Worm (Caenorhabditis elegans): Measurements from ENCODE around the gene paml-1.

The paml-1 gene

DNA sequence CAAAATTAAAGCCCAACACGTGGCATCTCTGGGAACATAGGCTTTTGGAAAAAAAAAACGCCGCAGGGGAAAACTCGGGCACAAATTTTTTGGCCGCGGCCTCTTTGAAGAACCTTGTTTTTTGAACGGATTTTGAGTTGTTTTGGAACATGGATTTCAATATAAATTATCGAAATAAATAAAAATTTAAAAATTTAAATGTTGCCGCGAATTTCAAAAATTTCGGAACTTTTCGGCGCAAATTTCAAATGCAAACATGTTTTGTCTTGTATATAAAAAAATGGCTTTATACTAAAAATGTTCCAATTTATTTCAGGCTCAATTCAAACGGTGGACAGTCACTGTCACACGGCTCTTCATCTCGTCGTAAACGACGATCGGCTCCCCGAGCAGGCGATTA is 10.1 kb upstream of the paml-1 start:
- no peak for TF ChIP-seq sma-9 (GFP tag; optimal IDR thresholded peaks at IDR 0.05)
- TF ChIP-seq sma-9 (tag; optimal IDR thresholded peaks at IDR 0.05): no peak
- TF ChIP-seq nhr-23 (tag; optimal IDR thresholded peaks at IDR 0.05): no peak
- TF ChIP-seq nhr-12 (tag; optimal IDR thresholded peaks at IDR 0.05): no peak
- no peak for TF ChIP-seq ztf-1 (GFP tag; conservative IDR thresholded peaks at IDR 0.05)
- TF ChIP-seq nhr-11 (tag; optimal IDR thresholded peaks at IDR 0.05): no peak
- no peak for TF ChIP-seq sma-3 (GFP tag; optimal IDR thresholded peaks at IDR 0.05)
- no peak for TF ChIP-seq lin-11 (tag; optimal IDR thresholded peaks at IDR 0.05)
- TF ChIP-seq Y55F3AM.14 (GFP tag; optimal IDR thresholded peaks at IDR 0.05): no peak
- no peak for TF ChIP-seq R02D3.7 (tag; optimal IDR thresholded peaks at IDR 0.05)
- TF ChIP-seq nhr-129 (tag; optimal IDR thresholded peaks at IDR 0.05): no peak
- TF ChIP-seq elt-1 (tag; optimal IDR thresholded peaks at IDR 0.05): no peak
- TF ChIP-seq mbf-1 (tag; optimal IDR thresholded peaks at IDR 0.05): no peak
- no peak for TF ChIP-seq ceh-82 (tag; optimal IDR thresholded peaks at IDR 0.05)
- no peak for TF ChIP-seq zag-1 (tag; optimal IDR thresholded peaks at IDR 0.05)
- TF ChIP-seq ama-1 (optimal IDR thresholded peaks at IDR 0.05): no peak
- no peak for TF ChIP-seq nhr-237 (tag; optimal IDR thresholded peaks at IDR 0.05)
- no peak for TF ChIP-seq lin-13 (GFP tag; optimal IDR thresholded peaks at IDR 0.05)
- TF ChIP-seq ceh-16 (tag; optimal IDR thresholded peaks at IDR 0.05): no peak
- no peak for TF ChIP-seq peb-1 (tag; optimal IDR thresholded peaks at IDR 0.05)

DNA sequence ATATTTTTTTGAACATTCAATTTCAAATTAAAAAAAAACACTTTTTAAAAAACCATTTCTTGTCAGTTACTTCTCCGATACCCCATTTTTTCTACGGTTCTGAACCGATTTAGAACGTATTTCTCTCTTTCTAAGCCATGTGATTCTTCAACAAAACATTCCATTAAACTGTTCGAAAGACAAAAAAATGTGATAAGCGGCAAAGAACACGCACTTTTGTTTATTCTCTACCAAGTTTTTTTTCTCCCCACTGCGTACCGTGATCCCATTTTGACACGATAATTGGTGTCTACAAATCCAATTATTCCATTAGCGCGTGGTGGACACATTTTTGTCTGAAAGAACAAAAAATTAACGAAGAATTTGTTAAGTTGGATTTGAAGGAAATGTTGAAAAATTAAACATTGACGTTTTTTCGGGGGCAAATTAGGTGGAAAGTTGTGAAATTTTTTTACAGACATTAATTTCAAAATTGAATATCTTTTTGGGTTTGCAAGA is 7.5 kb upstream of the paml-1 start:
- peak; percentile 13 for TF ChIP-seq nhr-129 (tag; optimal IDR thresholded peaks at IDR 0.05)
- no peak for TF ChIP-seq unc-39 (tag; optimal IDR thresholded peaks at IDR 0.05)

DNA sequence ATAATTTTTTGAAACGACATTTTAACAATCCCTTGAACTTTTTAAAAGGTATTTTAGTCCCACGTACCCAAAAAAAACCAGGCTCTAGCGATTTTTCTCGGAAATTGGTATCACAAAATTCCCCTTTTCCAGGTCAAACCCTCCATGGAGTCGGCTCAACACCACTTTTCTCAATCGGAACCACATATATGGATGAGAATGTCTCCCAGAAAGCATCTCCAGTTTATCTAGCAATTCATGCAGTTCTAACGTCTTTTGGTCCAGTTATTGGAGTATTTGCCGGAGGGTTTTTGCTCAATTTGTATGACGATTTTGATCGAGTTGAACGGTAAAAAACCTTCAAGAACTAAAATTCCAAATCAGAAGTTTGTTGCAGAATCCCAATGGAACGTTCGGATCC is 6.2 kb upstream of the paml-1 start:
- no peak for TF ChIP-seq sma-3 (GFP tag; optimal IDR thresholded peaks at IDR 0.05)
- no peak for TF ChIP-seq lin-13 (GFP tag; optimal IDR thresholded peaks at IDR 0.05)
- TF ChIP-seq ceh-82 (tag; optimal IDR thresholded peaks at IDR 0.05): no peak
- TF ChIP-seq snpc-4 (tag; optimal IDR thresholded peaks at IDR 0.05): no peak
- no peak for TF ChIP-seq lin-11 (tag; optimal IDR thresholded peaks at IDR 0.05)
- TF ChIP-seq ama-1 (optimal IDR thresholded peaks at IDR 0.05): no peak

ce11 chrIII:10238448-10239154 is 4.7 kb upstream of the paml-1 start, which contains the start of gene Y70G10A.3:
Gene Y70G10A.3 (plus strand): TSS chrIII:10239104.
- TF ChIP-seq ceh-16 (tag; optimal IDR thresholded peaks at IDR 0.05): no peak
- TF ChIP-seq sem-4 (tag; optimal IDR thresholded peaks at IDR 0.05): no peak
- no peak for TF ChIP-seq nhr-6 (tag; optimal IDR thresholded peaks at IDR 0.05)
- TF ChIP-seq blmp-1 (tag; optimal IDR thresholded peaks at IDR 0.05; ENCODE audit: insufficient read depth): peak; percentile 29
- TF ChIP-seq lsy-2 (tag; optimal IDR thresholded peaks at IDR 0.05): no peak
- no peak for TF ChIP-seq unc-62 (GFP tag; optimal IDR thresholded peaks at IDR 0.05)

DNA sequence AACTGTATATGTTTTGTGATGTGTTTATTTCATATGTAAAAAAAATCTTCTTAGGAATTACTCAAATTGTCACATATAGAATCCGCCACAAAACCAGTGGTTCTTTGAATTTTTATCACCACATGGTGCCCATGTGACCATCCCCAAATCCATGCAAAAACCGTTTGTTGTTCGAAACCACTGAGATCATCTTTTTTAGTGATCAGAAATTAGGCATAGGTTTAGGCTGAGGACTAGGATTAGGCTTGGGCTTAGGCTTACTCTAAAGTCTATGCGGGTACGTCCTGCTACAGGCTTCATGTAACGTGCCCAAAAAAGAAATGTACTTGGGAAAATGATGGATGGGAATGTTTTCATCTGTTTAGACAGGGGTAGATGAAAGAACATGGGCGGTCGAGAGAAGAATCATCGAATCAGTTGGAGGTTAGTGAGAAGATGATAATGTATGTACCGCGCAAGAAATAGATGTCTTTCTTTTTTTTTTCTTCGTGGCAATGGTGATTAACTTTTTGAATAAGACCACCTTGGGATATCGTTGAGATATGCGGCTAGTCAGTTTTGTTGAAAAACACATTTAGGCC is 2.5 kb upstream of the paml-1 start:
- no peak for TF ChIP-seq alr-1 (tag; optimal IDR thresholded peaks at IDR 0.05)
- TF ChIP-seq lin-39 (tag; optimal IDR thresholded peaks at IDR 0.05): no peak
- peak; percentile 9 for TF ChIP-seq fos-1 (tag; optimal IDR thresholded peaks at IDR 0.05)
- peak; percentile 11 for TF ChIP-seq nhr-21 (tag; optimal IDR thresholded peaks at IDR 0.05)
- no peak for TF ChIP-seq zag-1 (tag; optimal IDR thresholded peaks at IDR 0.05)

DNA sequence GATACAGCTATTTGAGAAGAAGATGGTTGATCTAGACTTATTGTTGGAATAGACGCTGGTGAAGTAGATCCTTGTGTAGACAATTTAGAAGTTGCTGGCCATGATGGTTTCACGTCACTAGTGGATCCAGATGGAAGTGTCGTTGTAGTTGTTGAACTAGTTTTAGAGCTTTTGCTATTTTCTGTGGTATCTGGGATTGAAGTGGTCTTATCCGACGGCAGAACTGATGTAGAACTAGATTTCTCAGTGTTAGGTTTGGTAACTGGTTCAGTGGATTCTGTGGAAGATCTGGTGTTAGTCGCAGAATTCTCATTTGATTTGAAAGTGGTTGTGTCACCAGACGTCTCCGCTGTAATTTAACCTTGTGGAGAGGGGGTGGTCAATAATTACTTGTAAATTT is 2.2 kb downstream of the paml-1 start:
- TF ChIP-seq elt-1 (tag; optimal IDR thresholded peaks at IDR 0.05): no peak
- TF ChIP-seq sma-3 (GFP tag; optimal IDR thresholded peaks at IDR 0.05): no peak
- no peak for TF ChIP-seq ceh-16 (tag; optimal IDR thresholded peaks at IDR 0.05)
- no peak for TF ChIP-seq lin-13 (GFP tag; optimal IDR thresholded peaks at IDR 0.05)
- no peak for TF ChIP-seq lsy-2 (tag; optimal IDR thresholded peaks at IDR 0.05)
- TF ChIP-seq F13H6.1 (tag; optimal IDR thresholded peaks at IDR 0.05): no peak
- no peak for TF ChIP-seq dmd-4 (tag; optimal IDR thresholded peaks at IDR 0.05)
- no peak for TF ChIP-seq unc-39 (tag; optimal IDR thresholded peaks at IDR 0.05)
- no peak for TF ChIP-seq sma-9 (GFP tag; optimal IDR thresholded peaks at IDR 0.05)
- TF ChIP-seq sma-9 (tag; optimal IDR thresholded peaks at IDR 0.05): no peak
- no peak for TF ChIP-seq gmeb-1 (tag; optimal IDR thresholded peaks at IDR 0.05)
- no peak for TF ChIP-seq C34F6.9 (tag; optimal IDR thresholded peaks at IDR 0.05)
- TF ChIP-seq fos-1 (tag; optimal IDR thresholded peaks at IDR 0.05): no peak
- no peak for TF ChIP-seq ama-1 (optimal IDR thresholded peaks at IDR 0.05)
- TF ChIP-seq zag-1 (tag; optimal IDR thresholded peaks at IDR 0.05): no peak
- TF ChIP-seq R02D3.7 (tag; optimal IDR thresholded peaks at IDR 0.05): no peak
- TF ChIP-seq elt-3 (tag; optimal IDR thresholded peaks at IDR 0.05): no peak

All from whole organism, L2 larva.